Fruit fly (Drosophila melanogaster): ENCODE results near the gene CG14628.

DNA sequence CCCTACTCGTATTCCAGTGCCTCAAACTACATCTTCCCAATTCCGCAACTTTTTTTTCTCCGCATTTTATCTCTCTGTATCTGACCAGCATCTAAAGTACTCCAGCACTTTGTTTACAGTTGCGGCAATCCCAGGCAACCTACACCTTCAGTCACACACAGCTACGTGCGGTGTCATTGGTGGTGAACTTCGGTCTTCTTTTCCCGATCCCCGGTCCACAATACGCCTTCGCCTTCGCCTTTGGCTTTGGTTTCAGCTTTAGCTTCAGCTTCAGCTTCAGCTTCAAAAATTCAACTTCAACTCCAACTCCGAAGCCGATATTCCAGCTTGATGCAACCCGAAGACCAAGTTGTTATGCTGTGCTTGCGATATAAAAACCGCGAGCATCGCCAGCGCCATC is 45.6 kb downstream of the CG14628 start, which contains the start of gene CG11380:
- TF ChIP-seq D1 (tag; optimal IDR thresholded peaks at IDR 0.05) (no peak), CG15710 (tag; optimal IDR thresholded peaks at IDR 0.05) (no peak), gl (tag; optimal IDR thresholded peaks at IDR 0.05) (no peak), rn (GFP tag; IDR thresholded peaks at IDR 0.05) (no peak), Pif1A (GFP tag; optimal IDR thresholded peaks at IDR 0.05) (no peak)
